Fruit fly (Drosophila melanogaster) whole organism: ENCODE measurements around the gene Sgs5bis.

Experiments
- CG8478 ChIP-seq: fragments of >200 bp; optimal IDR thresholded peaks from 2 replicates; lab custom pipeline; 2018; ENCODE audit warnings: inconsistent platforms
- EcR ChIP-seq, 2 experiments: fragments of >200 bp; optimal IDR thresholded peaks; 2 replicates each; lab custom pipeline; 2017; ENCODE audit warnings: missing biosample characterization in 2 of 2, missing genetic modification characterization in 2 of 2, missing genetic modification reagents in 2 of 2
- pan ChIP-seq: fragments of >200 bp; optimal IDR thresholded peaks from 2 replicates; lab custom pipeline; 2017
- psq ChIP-seq: fragments of >200 bp; optimal IDR thresholded peaks from 2 replicates; lab custom pipeline; 2017
- usp ChIP-seq: fragments of >200 bp; optimal IDR thresholded peaks from 2 replicates; lab custom pipeline; 2017; ENCODE audit warnings: missing biosample characterization, missing genetic modification characterization, mixed read lengths

DNA sequence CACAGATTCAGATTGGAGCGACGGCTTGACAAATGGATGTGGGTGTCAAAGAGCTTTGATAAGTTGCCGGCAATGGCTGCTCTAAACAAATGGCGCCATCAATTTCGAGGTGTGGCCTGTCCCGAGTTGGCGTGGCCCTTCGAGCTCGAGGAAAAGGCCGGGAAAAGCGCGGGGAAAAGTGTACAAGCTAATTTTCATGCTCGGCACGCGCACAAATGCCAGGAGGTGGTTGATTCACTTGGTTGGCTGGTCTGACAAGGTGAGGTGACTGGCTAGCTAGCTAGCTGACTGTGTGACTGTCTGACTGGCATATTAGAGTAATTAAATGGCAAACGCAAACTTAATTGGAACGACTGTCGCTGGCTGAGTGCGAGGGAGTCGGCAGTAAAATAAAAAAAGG, 7.7 kb downstream of the Sgs5bis start:
- TF ChIP-seq pan (no peak), usp (GFP tag; lab: Kevin White, UChicago) (no peak), psq (lab: Kevin White, UChicago) (no peak), CG8478 (lab: Kevin White, UChicago) (no peak), EcR (GFP tag; optimal IDR thresholded peaks at IDR 0.05; lab: Kevin White, UChicago) (no peak)
